Fruit fly (Drosophila melanogaster) whole organism, embryonic: ENCODE data around the gene CG43095.

ENCODE experiments used
- Ada2b ChIP-seq: fragments of 200-800 bp; sonication (Bioruptor generic); IDR thresholded peaks from 2 replicates; pipeline ENCODE4 v1.3.6; 2022; ENCODE audit warnings: missing biosample characterization, missing genetic modification characterization
- BEAF-32 ChIP-seq: fragments of 200-800 bp; sonication (Bioruptor generic); optimal IDR thresholded peaks from 3 replicates; lab custom pipeline; 2017; ENCODE audit warnings: missing biosample characterization, missing genetic modification characterization, mild to moderate bottlenecking, moderate library complexity, missing genetic modification reagents
- C15 ChIP-seq: fragments of 200-800 bp; sonication (Bioruptor generic); IDR thresholded peaks from 3 replicates; pipeline ENCODE4 v1.3.6; 2022; ENCODE audit warnings: missing biosample characterization, missing genetic modification characterization
- CG10959 ChIP-seq: fragments of 200-800 bp; sonication (Bioruptor generic); IDR thresholded peaks from 2 replicates; pipeline ENCODE4 v1.3.6; 2022; ENCODE audit warnings: missing biosample characterization, missing genetic modification characterization
- CG11093 ChIP-seq: fragments of 200-800 bp; sonication (Bioruptor generic); IDR thresholded peaks from 3 replicates; pipeline ENCODE4 v1.3.6; 2022; ENCODE audit warnings: missing biosample characterization, missing genetic modification characterization
- CG11247 ChIP-seq: fragments of 200-800 bp; sonication (Bioruptor generic); IDR thresholded peaks from 2 replicates; pipeline ENCODE4 v1.3.6; 2022; ENCODE audit warnings: missing biosample characterization, missing genetic modification characterization
- CG11696 ChIP-seq: fragments of 200-800 bp; sonication (Bioruptor generic); IDR thresholded peaks from 2 replicates; pipeline ENCODE4 v1.3.6; 2022; ENCODE audit warnings: missing biosample characterization, missing genetic modification characterization
- CG13424 ChIP-seq: fragments of 200-800 bp; sonication (Bioruptor generic); optimal IDR thresholded peaks from 2 replicates; lab custom pipeline; 2019; ENCODE audit warnings: missing biosample characterization, mild to moderate bottlenecking, missing genetic modification characterization, moderate library complexity
- CG14667 ChIP-seq: fragments of 200-800 bp; sonication (Bioruptor generic); IDR thresholded peaks from 2 replicates; pipeline ENCODE4 v1.3.6; 2022; ENCODE audit warnings: missing biosample characterization, missing genetic modification characterization
- CG14860 ChIP-seq: fragments of 200-800 bp; sonication (Bioruptor generic); IDR thresholded peaks from 3 replicates; pipeline ENCODE4 v1.3.6; 2022; ENCODE audit warnings: missing biosample characterization, missing genetic modification characterization; ENCODE audit not compliant: partially characterized antibody
- CG15514 ChIP-seq: fragments of 200-800 bp; sonication (Bioruptor generic); optimal IDR thresholded peaks from 3 replicates; lab custom pipeline; 2017; ENCODE audit warnings: missing biosample characterization, missing genetic modification characterization, mild to moderate bottlenecking, moderate library complexity, missing genetic modification reagents
- CG1647 ChIP-seq: fragments of 200-800 bp; sonication (Bioruptor generic); optimal IDR thresholded peaks from 3 replicates; lab custom pipeline; 2016; ENCODE audit warnings: missing biosample characterization, missing genetic modification characterization
- CG17186 ChIP-seq: fragments of 200-800 bp; sonication (Bioruptor generic); optimal IDR thresholded peaks from 3 replicates; lab custom pipeline; 2017; ENCODE audit warnings: missing biosample characterization, missing genetic modification reagents, missing genetic modification characterization
- CG2116 ChIP-seq: fragments of 200-800 bp; sonication (Bioruptor generic); optimal IDR thresholded peaks from 3 replicates; lab custom pipeline; 2018; ENCODE audit warnings: missing biosample characterization, mild to moderate bottlenecking, missing genetic modification characterization
- CG34376 ChIP-seq: fragments of 200-800 bp; sonication (Bioruptor generic); optimal IDR thresholded peaks from 2 replicates; lab custom pipeline; 2018; ENCODE audit warnings: missing biosample characterization, mild to moderate bottlenecking, missing genetic modification characterization
- CG6813 ChIP-seq: fragments of 200-800 bp; sonication (Bioruptor generic); optimal IDR thresholded peaks from 2 replicates; lab custom pipeline; 2017; ENCODE audit warnings: missing biosample characterization, missing genetic modification characterization, mild to moderate bottlenecking, moderate library complexity, missing genetic modification reagents
- CG8290 ChIP-seq, 3 experiments: fragments of 200-800 bp; sonication (Bioruptor generic); optimal IDR thresholded peaks; 2 replicates each; lab custom pipeline; 2016 to 2019; ENCODE audit warnings: missing biosample characterization in 3 of 3, missing genetic modification characterization in 3 of 3, mild to moderate bottlenecking in 2 of 3, moderate library complexity in 1 of 3
- CHES-1-like ChIP-seq: fragments of 200-800 bp; sonication (Bioruptor generic); optimal IDR thresholded peaks from 2 replicates; lab custom pipeline; 2016; ENCODE audit warnings: missing biosample characterization, missing genetic modification characterization
- D ChIP-seq, 2 experiments: fragments of 200-800 bp in 1 of 2; fragments of >200 bp in 1 of 2; sonication (Bioruptor generic) in 1 of 2; optimal IDR thresholded peaks; 2 replicates in 1 of 2; 3 replicates in 1 of 2; lab custom pipeline; 2017; ENCODE audit warnings: mild to moderate bottlenecking in 1 of 2, missing biosample characterization in 1 of 2, missing genetic modification characterization in 1 of 2, missing genetic modification reagents in 1 of 2
- Dek ChIP-seq: fragments of 200-800 bp; sonication (Bioruptor generic); optimal IDR thresholded peaks from 3 replicates; lab custom pipeline; 2019; ENCODE audit warnings: missing biosample characterization, mild to moderate bottlenecking, missing genetic modification characterization, moderate library complexity
- Dp ChIP-seq: fragments of 200-800 bp; sonication (Bioruptor generic); optimal IDR thresholded peaks from 2 replicates; lab custom pipeline; 2018; ENCODE audit warnings: missing biosample characterization, mild to moderate bottlenecking, missing genetic modification characterization, moderate library complexity
- Ets65A ChIP-seq: fragments of 200-800 bp; sonication (Bioruptor generic); peaks from one replicate; lab custom pipeline; 2016; ENCODE audit warnings: missing biosample characterization, missing genetic modification characterization
- GATAe ChIP-seq: fragments of 200-800 bp; sonication (Bioruptor generic); conservative IDR thresholded peaks from 2 replicates; pipeline ENCODE4 v1.3.6; 2022; ENCODE audit warnings: missing biosample characterization, missing genetic modification characterization
- HLH54F ChIP-seq: fragments of 200-800 bp; sonication (Bioruptor generic); optimal IDR thresholded peaks from 3 replicates; lab custom pipeline; 2016; ENCODE audit warnings: missing biosample characterization, missing genetic modification characterization
- Hand ChIP-seq: fragments of 200-800 bp; sonication (Bioruptor generic); optimal IDR thresholded peaks from 2 replicates; lab custom pipeline; 2017; ENCODE audit warnings: mild to moderate bottlenecking, missing biosample characterization, missing genetic modification reagents, missing genetic modification characterization
- HmgZ ChIP-seq: fragments of 200-800 bp; sonication (Bioruptor generic); optimal IDR thresholded peaks from 2 replicates; lab custom pipeline; 2018; ENCODE audit warnings: missing biosample characterization, mild to moderate bottlenecking, missing genetic modification characterization
- Jarid2 ChIP-seq: fragments of 200-800 bp; sonication (Bioruptor generic); optimal IDR thresholded peaks from 3 replicates; lab custom pipeline; 2017; ENCODE audit warnings: mild to moderate bottlenecking, missing biosample characterization, missing genetic modification reagents, missing genetic modification characterization
- Mes4 ChIP-seq: fragments of 200-800 bp; sonication (Bioruptor generic); optimal IDR thresholded peaks from 2 replicates; lab custom pipeline; 2016; ENCODE audit warnings: missing biosample characterization, missing genetic modification characterization
- Mrtf ChIP-seq: fragments of 200-800 bp; sonication (Bioruptor generic); IDR thresholded peaks from 3 replicates; pipeline ENCODE4 v1.3.6; 2022; ENCODE audit warnings: missing biosample characterization, missing genetic modification characterization
- NfI ChIP-seq: fragments of 200-800 bp; sonication (Bioruptor generic); optimal IDR thresholded peaks from 3 replicates; lab custom pipeline; 2018; ENCODE audit warnings: missing biosample characterization, mild to moderate bottlenecking, missing genetic modification characterization, moderate library complexity
- Vsx1 ChIP-seq: fragments of 200-800 bp; sonication (Bioruptor generic); optimal IDR thresholded peaks from 2 replicates; lab custom pipeline; 2017; ENCODE audit warnings: missing biosample characterization, mild to moderate bottlenecking, missing genetic modification characterization, missing genetic modification reagents
- YL-1 ChIP-seq: fragments of 200-800 bp; sonication (Bioruptor generic); optimal IDR thresholded peaks from 3 replicates; lab custom pipeline; 2017; ENCODE audit warnings: missing biosample characterization, mild to moderate bottlenecking, missing genetic modification characterization
- ab ChIP-seq: fragments of 200-800 bp; sonication (Bioruptor generic); optimal IDR thresholded peaks from 2 replicates; lab custom pipeline; 2016; ENCODE audit warnings: missing biosample characterization, missing genetic modification characterization
- ase ChIP-seq: fragments of 200-800 bp; sonication (Bioruptor generic); IDR thresholded peaks from 3 replicates; pipeline ENCODE4 v1.3.6; 2022; ENCODE audit warnings: missing biosample characterization, missing genetic modification characterization
- emc ChIP-seq: fragments of 200-800 bp; sonication (Bioruptor generic); optimal IDR thresholded peaks from 2 replicates; lab custom pipeline; 2016; ENCODE audit warnings: missing biosample characterization, missing genetic modification characterization
- gfzf ChIP-seq: fragments of 200-800 bp; sonication (Bioruptor generic); optimal IDR thresholded peaks from 2 replicates; lab custom pipeline; 2016; ENCODE audit warnings: missing biosample characterization, mild to moderate bottlenecking, missing genetic modification characterization, moderate library complexity
- gsb-n ChIP-seq: fragments of 200-800 bp; sonication (Bioruptor generic); optimal IDR thresholded peaks from 3 replicates; lab custom pipeline; 2018; ENCODE audit warnings: missing biosample characterization, mild to moderate bottlenecking, missing genetic modification characterization
- gt ChIP-seq: fragments of 200-800 bp; sonication (Bioruptor generic); IDR thresholded peaks from 2 replicates; pipeline ENCODE4 v1.3.6; 2022; ENCODE audit warnings: missing biosample characterization, missing genetic modification characterization
- jumu ChIP-seq: fragments of 200-800 bp; sonication (Bioruptor generic); optimal IDR thresholded peaks from 3 replicates; lab custom pipeline; 2016; ENCODE audit warnings: missing biosample characterization, missing genetic modification characterization
- lilli ChIP-seq: fragments of 200-800 bp; sonication (Bioruptor generic); optimal IDR thresholded peaks from 3 replicates; lab custom pipeline; 2016; ENCODE audit warnings: missing biosample characterization, missing genetic modification characterization
- lov ChIP-seq, 2 experiments: fragments of 200-800 bp in 1 of 2; fragments of >200 bp in 1 of 2; sonication (Bioruptor generic) in 1 of 2; IDR thresholded peaks in 1 of 2; optimal IDR thresholded peaks in 1 of 2; 2 replicates in 1 of 2; 3 replicates in 1 of 2; pipeline versions ENCODE4 v1.3.6 to Lab custom; 2017 to 2022; ENCODE audit warnings: missing biosample characterization in 1 of 2, missing genetic modification characterization in 1 of 2
- mam ChIP-seq: fragments of 200-800 bp; sonication (Bioruptor generic); optimal IDR thresholded peaks from 3 replicates; lab custom pipeline; 2016; ENCODE audit warnings: missing biosample characterization, missing genetic modification characterization
- run ChIP-seq: fragments of 200-800 bp; sonication (Bioruptor generic); optimal IDR thresholded peaks from 3 replicates; lab custom pipeline; 2018; ENCODE audit warnings: missing biosample characterization, mild to moderate bottlenecking, missing genetic modification characterization
- scrt ChIP-seq: fragments of 200-800 bp; sonication (Bioruptor generic); optimal IDR thresholded peaks from 2 replicates; lab custom pipeline; 2018; ENCODE audit warnings: missing biosample characterization, mild to moderate bottlenecking, missing genetic modification characterization, moderate library complexity
- seq ChIP-seq: fragments of 200-800 bp; sonication (Bioruptor generic); IDR thresholded peaks from 2 replicates; pipeline ENCODE4 v1.3.6; 2022; ENCODE audit warnings: missing biosample characterization, missing genetic modification characterization
- sob ChIP-seq: fragments of 200-800 bp; sonication (Bioruptor generic); IDR thresholded peaks from 2 replicates; pipeline ENCODE4 v1.3.6; 2022; ENCODE audit warnings: missing biosample characterization, missing genetic modification characterization
- ssp ChIP-seq: fragments of 200-800 bp; sonication (Bioruptor generic); IDR thresholded peaks from 2 replicates; pipeline ENCODE4 v1.3.6; 2022; ENCODE audit warnings: missing biosample characterization, missing genetic modification characterization
- toy ChIP-seq: fragments of 200-800 bp; sonication (Bioruptor generic); IDR thresholded peaks from 2 replicates; pipeline ENCODE4 v1.3.6; 2022; ENCODE audit warnings: missing biosample characterization, missing genetic modification characterization
- unpg ChIP-seq: fragments of 200-800 bp; sonication (Bioruptor generic); optimal IDR thresholded peaks from 3 replicates; lab custom pipeline; 2018; ENCODE audit warnings: missing biosample characterization, mild to moderate bottlenecking, missing genetic modification characterization, moderate library complexity
- usp ChIP-seq: fragments of >200 bp; optimal IDR thresholded peaks from 2 replicates; lab custom pipeline; 2017; ENCODE audit warnings: missing biosample characterization, missing genetic modification characterization
- wdn ChIP-seq: fragments of 200-800 bp; sonication (Bioruptor generic); IDR thresholded peaks from 2 replicates; pipeline ENCODE4 v1.3.6; 2022; ENCODE audit warnings: missing biosample characterization, missing genetic modification characterization

Gene CG43095

DNA sequence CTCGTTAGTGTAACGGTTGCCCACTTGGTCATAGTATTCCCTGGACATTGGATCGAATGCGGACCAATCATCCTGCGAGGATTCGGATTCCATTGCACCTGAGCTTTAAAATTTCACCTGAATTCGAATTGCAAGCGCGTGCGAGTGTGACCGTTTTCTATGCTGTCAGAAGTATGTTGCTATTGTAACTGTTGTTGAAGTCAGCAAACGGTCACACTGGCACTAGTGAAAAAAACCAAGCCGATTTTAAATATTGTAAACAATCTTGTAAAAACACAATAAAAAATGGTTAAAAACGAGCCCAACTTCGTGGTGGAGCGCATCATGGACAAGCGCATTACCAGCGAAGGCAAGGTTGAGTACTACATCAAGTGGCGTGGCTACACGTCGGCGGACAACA is 26.1 kb downstream of the CG43095 start, which contains the start of the genes vret and HP1c (continued):
- TF ChIP-seq usp: no peak
- TF ChIP-seq run (tag; lab: Kevin White, UChicago): no peak
- no peak for TF ChIP-seq Mes4 (GFP tag; lab: Kevin White, UChicago)
- no peak for TF ChIP-seq Vsx1 (GFP tag; lab: Kevin White, UChicago)
- no peak for TF ChIP-seq CG14667 (GFP tag; lab: Robert Waterston, UW)
- no peak for TF ChIP-seq gsb-n
- TF ChIP-seq Dek (tag; lab: Kevin White, UChicago): no peak
- TF ChIP-seq C15 (GFP tag; lab: Robert Waterston, UW): no peak
- no peak for TF ChIP-seq CG14860
- peak; percentile 50 for TF ChIP-seq CG17186 (GFP tag; lab: Kevin White, UChicago)
- peak; percentile 85 for TF ChIP-seq Dp
- TF ChIP-seq CG13424 (tag; lab: Kevin White, UChicago): no peak
- TF ChIP-seq Hand: no peak
- no peak for TF ChIP-seq HLH54F
- TF ChIP-seq Ada2b: no peak
- TF ChIP-seq Ets65A (GFP tag; lab: Kevin White, UChicago): peak; percentile 84
- TF ChIP-seq lilli (GFP tag; lab: Kevin White, UChicago): no peak
- no peak for TF ChIP-seq mam (GFP tag; lab: Kevin White, UChicago)
- no peak for TF ChIP-seq emc (GFP tag; lab: Kevin White, UChicago)
- no peak for TF ChIP-seq CG6813 (GFP tag; lab: Kevin White, UChicago)
- TF ChIP-seq CG1647 (GFP tag; lab: Kevin White, UChicago): no peak
- no peak for TF ChIP-seq CG8290 (GFP tag; optimal IDR thresholded peaks at IDR 0.05; lab: Kevin White, UChicago)
- TF ChIP-seq CG8290 (tag; optimal IDR thresholded peaks at IDR 0.05; lab: Kevin White, UChicago): no peak
- no peak for TF ChIP-seq CG10959 (GFP tag; lab: Robert Waterston, UW)
- peak; percentile 40 for TF ChIP-seq CG15514 (GFP tag; lab: Kevin White, UChicago)
- TF ChIP-seq Jarid2 (GFP tag; lab: Kevin White, UChicago): no peak
- no peak for TF ChIP-seq ab
- TF ChIP-seq GATAe (GFP tag; lab: Robert Waterston, UW): no peak
- peak; percentile 43 for TF ChIP-seq CG2116 (GFP tag; lab: Kevin White, UChicago)
- no peak for TF ChIP-seq scrt (GFP tag; lab: Kevin White, UChicago)

dm6 chr3R:22740930-22741329 is 30.6 kb downstream of the CG43095 start, which contains the start of the genes Dcr-1 and CG6985:
Gene Dcr-1 (minus strand): TSS chr3R:22741091.
Gene CG6985 (plus strand): TSS chr3R:22741150.
- TF ChIP-seq HmgZ (peak; percentile 11), ase (no peak), CG17186 (GFP tag; lab: Kevin White, UChicago) (peak; percentile 20), CG11093 (GFP tag; lab: Robert Waterston, UW) (no peak), gsb-n (no peak), Ets65A (GFP tag; lab: Kevin White, UChicago) (no peak), ssp (GFP tag; lab: Robert Waterston, UW) (no peak), lov (optimal IDR thresholded peaks at IDR 0.05; lab: Kevin White, UChicago) (no peak), lov (GFP tag; IDR thresholded peaks at IDR 0.05; lab: Robert Waterston, UW) (no peak), NfI (GFP tag; lab: Kevin White, UChicago) (no peak), seq (GFP tag; lab: Robert Waterston, UW) (no peak), Mrtf (GFP tag; lab: Robert Waterston, UW) (no peak), CG34376 (GFP tag; lab: Kevin White, UChicago) (no peak), CHES-1-like (GFP tag; lab: Kevin White, UChicago) (no peak), jumu (GFP tag; lab: Kevin White, UChicago) (no peak), D (optimal IDR thresholded peaks at IDR 0.05; lab: Kevin White, UChicago) (no peak), D (GFP tag; optimal IDR thresholded peaks at IDR 0.05; lab: Kevin White, UChicago) (no peak), CG11247 (GFP tag; lab: Robert Waterston, UW) (no peak), wdn (GFP tag; lab: Robert Waterston, UW) (no peak), BEAF-32 (GFP tag; lab: Kevin White, UChicago) (peak; percentile 19), gfzf (GFP tag; lab: Kevin White, UChicago) (peak; percentile 69), CG11696 (no peak), unpg (no peak), sob (GFP tag; lab: Robert Waterston, UW) (no peak), YL-1 (peak; percentile 50), gt (GFP tag; lab: Robert Waterston, UW) (no peak), C15 (GFP tag; lab: Robert Waterston, UW) (no peak), toy (GFP tag; lab: Robert Waterston, UW) (no peak)
